Worm (Caenorhabditis elegans) whole organism, midembryonic: ENCODE measurements around the gene F46C5.1.

ENCODE experiments used
- T22C8.4 ChIP-seq: fragments of 200-800 bp; sonication (Bioruptor generic); IDR thresholded peaks from 2 replicates; pipeline ENCODE4 v1.3.6; 2022; ENCODE audit warnings: missing genetic modification characterization, missing compliant biosample characterization
- cog-1 ChIP-seq: sonication (generic microtip); optimal IDR thresholded peaks from 2 replicates; lab custom pipeline; 2016; ENCODE audit warnings: missing genetic modification characterization, missing compliant biosample characterization
- flt-1 ChIP-seq: fragments of 200-800 bp; sonication (Bioruptor generic); IDR thresholded peaks from 2 replicates; pipeline ENCODE4 v1.3.6; 2022; ENCODE audit warnings: missing genetic modification characterization, missing compliant biosample characterization
- klf-2 ChIP-seq: fragments of 200-800 bp; sonication (Bioruptor generic); conservative IDR thresholded peaks from 2 replicates; pipeline ENCODE4 v1.3.6; 2022; ENCODE audit warnings: missing genetic modification reagents, missing genetic modification characterization, missing compliant biosample characterization
- med-1 ChIP-seq: sonication (generic microtip); optimal IDR thresholded peaks from 2 replicates; lab custom pipeline; 2017; ENCODE audit warnings: missing genetic modification characterization, mild to moderate bottlenecking, missing compliant biosample characterization, antibody characterized with exemption, missing genetic modification reagents; ENCODE audit not compliant: insufficient read depth
- ref-1 ChIP-seq: fragments of 200-800 bp; sonication (Bioruptor generic); conservative IDR thresholded peaks from 2 replicates; pipeline ENCODE4 v1.3.6; 2022; ENCODE audit warnings: missing genetic modification reagents, missing genetic modification characterization, missing compliant biosample characterization
- tab-1 ChIP-seq: fragments of 200-800 bp; sonication (Bioruptor generic); IDR thresholded peaks from 2 replicates; pipeline ENCODE4 v1.3.6; 2022; ENCODE audit warnings: missing genetic modification characterization, missing compliant biosample characterization
- ztf-23 ChIP-seq: fragments of 200-800 bp; sonication (Bioruptor generic); IDR thresholded peaks from 2 replicates; pipeline ENCODE4 v1.3.6; 2022; ENCODE audit warnings: missing genetic modification reagents, missing genetic modification characterization, missing compliant biosample characterization
- ztf-29 ChIP-seq: fragments of 200-800 bp; sonication (Bioruptor generic); IDR thresholded peaks from 2 replicates; pipeline ENCODE4 v1.3.6; 2022; ENCODE audit warnings: missing genetic modification reagents, missing genetic modification characterization, missing compliant biosample characterization

Gene F46C5.1

DNA sequence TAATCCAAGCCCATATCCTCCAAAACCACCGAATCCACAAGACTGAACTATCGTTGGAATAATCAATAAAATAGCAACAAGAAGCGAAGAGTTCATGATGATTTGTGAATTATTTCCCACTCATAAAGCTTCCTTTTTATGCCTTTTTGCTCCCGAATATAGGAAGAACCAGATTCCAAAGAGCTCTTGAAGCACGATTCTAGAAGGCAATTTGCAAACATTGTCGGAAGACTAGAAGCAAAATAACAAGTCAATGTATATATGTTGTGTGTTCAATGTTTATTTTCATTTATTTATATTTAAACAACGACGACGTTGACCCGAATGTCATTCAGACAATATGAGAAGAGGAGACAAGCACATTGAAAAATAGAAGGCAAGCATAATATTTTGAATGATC is 28.4 kb downstream of the F46C5.1 start, which contains the start of gene idpa-2:
TSS of gene idpa-2 (minus strand) at position 101 of the 400 bp plus-strand sequence.
- TF ChIP-seq cog-1 (tag; lab: Kevin White, UChicago), result no peak
- TF ChIP-seq ztf-23, result no peak
- TF ChIP-seq tab-1 (GFP tag; lab: Robert Waterston, UW), result no peak
- TF ChIP-seq klf-2, result no peak

DNA sequence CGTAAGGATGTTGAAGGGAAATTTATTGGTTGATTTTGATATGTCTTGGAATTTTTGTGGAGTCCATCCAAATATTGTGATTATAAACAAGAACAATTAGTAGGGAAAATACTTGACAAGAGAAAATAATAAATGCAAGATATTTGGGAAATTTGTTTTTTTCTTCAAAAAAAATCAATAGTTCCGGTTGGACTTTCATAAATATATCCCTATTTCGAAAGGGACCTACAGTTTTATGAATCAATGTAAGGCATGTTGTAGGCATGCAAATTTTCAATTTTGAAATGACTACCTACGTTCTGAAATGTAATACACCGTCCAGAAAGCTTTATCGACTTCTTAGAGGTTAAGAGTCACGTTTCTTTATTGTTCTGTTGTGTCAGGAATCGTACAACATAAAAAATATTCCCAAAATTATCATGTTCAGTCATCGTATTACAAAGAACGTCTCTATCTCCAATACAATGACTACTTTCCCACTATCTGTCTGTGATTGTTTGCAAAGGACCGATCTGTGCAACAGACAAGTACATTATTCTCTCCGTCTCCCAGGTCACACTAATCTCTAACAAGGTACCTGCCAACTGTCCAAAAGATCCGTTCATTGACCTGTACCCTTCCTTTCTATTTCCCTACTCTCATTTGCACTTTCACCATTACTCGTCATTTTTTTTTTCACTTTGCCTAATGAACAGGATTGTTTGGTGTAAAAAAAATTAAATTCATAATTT is 31.0 kb downstream of the F46C5.1 start, which contains the start of gene F07H5.13:
TSS of gene F07H5.13 (plus strand) at position 730 of the 731 bp plus-strand sequence.
- TF ChIP-seq ref-1 (GFP tag; lab: Robert Waterston, UW) (no peak), ztf-23 (0 out of 2 replicates have a peak, but pooled peaks have one; percentile 41), T22C8.4 (GFP tag; lab: Robert Waterston, UW) (no peak), flt-1 (GFP tag; lab: Robert Waterston, UW) (0 out of 2 replicates have a peak, but pooled peaks have one; percentile 56), tab-1 (GFP tag; lab: Robert Waterston, UW) (no peak)

DNA sequence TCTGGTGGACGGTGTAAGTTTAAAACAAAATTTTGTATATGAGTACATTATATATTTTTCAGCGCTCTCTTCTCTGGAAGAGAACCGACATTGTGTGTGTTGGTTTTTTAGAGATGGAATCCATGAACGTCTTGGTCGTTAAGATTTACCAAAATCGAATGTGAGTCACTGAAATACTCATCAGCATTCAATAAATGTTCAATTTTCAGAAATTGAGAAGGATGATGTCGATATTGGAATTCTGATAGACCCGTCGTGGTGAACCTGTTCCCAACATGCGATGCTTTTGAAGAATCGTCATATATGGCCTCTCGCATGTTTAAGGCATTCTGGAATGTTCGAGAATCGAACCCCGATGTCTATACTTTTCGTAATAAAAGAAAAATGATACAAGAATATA is 32.2 kb downstream of the F46C5.1 start:
- TF ChIP-seq med-1 (GFP tag; lab: Kevin White, UChicago) (no peak), cog-1 (tag; lab: Kevin White, UChicago) (no peak), T22C8.4 (GFP tag; lab: Robert Waterston, UW) (no peak), ztf-23 (no peak), klf-2 (no peak), tab-1 (GFP tag; lab: Robert Waterston, UW) (no peak), flt-1 (GFP tag; lab: Robert Waterston, UW) (no peak), ref-1 (GFP tag; lab: Robert Waterston, UW) (no peak), ztf-29 (no peak)

DNA sequence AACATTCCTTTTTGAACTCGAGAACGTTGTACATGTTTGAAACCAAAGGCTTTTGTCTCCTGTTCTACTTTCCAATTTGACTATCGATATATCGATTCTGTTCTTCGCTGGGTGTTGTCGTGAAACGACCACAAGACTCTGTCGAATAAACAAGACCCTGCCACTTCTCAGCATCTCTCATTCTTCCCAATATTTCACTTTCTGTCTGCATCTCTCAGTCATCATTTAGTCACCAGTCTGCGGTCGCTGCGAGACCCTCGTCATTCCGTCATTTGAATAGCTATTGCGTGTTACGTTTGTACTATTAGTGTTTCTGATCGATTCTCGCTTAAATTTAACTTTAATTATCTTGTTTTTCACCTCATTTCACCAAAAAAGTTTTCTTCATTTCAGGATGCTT is 33.6 kb downstream of the F46C5.1 start:
- TF ChIP-seq flt-1 (GFP tag; lab: Robert Waterston, UW) (peak; percentile 58; the same call in 1 of the 2 replicates), ref-1 (GFP tag; lab: Robert Waterston, UW) (no peak), med-1 (GFP tag; lab: Kevin White, UChicago) (no peak), ztf-29 (no peak), klf-2 (no peak), tab-1 (GFP tag; lab: Robert Waterston, UW) (no peak), ztf-23 (no peak), cog-1 (tag; lab: Kevin White, UChicago) (peak; percentile 95), T22C8.4 (GFP tag; lab: Robert Waterston, UW) (peak; percentile 90)

DNA sequence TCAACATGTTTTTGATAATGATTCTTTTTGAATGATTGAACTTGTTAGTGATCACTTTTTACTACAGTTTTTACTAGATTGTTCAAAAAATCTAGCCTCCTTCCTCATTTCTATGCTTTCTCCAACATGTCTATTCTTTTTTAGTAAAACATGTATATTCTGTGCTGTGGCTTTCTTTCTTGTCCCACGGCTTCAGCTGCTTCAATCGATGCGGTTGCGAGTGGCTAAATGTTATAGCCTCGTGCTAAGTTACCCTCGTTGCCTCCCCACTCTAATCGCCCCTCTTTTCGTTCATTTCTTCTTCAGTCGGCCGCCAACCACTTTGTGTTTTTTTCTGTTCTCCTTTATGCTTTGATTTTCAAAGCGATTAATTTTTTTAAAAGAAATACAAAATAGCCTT is 35.1 kb downstream of the F46C5.1 start:
- TF ChIP-seq tab-1 (GFP tag; lab: Robert Waterston, UW) (no peak), ref-1 (GFP tag; lab: Robert Waterston, UW) (no peak), klf-2 (no peak), ztf-29 (no peak), med-1 (GFP tag; lab: Kevin White, UChicago) (no peak), T22C8.4 (GFP tag; lab: Robert Waterston, UW) (no peak), ztf-23 (no peak), cog-1 (tag; lab: Kevin White, UChicago) (no peak), flt-1 (GFP tag; lab: Robert Waterston, UW) (no peak)

DNA sequence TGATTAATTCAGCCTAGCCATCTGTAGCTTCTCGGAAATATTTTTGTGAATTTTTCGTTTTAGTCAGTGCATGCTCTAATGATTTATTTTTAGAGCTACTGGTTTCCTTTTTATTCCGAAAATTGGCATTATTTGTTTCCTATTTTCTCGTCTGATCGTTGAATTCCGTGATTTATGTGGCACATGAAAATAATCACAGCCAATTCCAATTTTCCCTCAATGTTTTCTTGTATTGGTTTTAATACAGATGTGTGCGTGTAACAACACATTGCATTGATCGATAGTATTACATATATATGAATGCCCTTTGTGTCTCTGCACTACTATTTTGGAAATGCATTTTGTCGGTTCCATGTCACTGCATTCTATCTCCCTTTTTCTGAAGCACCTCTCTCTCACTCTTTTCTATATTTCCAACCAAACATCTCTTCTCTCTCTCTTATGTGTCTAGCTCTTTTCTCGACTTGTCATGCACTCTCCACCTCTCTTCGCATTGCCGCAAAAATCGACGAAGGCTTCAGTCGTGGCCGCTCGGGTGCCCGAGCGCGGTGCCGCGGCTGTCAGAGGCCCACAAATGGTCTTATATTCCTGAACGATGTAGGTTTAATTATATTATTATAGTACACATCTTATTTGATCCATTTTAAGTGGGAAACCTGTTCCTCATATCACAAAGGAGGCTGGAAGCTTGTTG is 36.6 kb downstream of the F46C5.1 start:
- TF ChIP-seq ztf-23 (0 out of 2 replicates have a peak, but pooled peaks have one; percentile 46), tab-1 (GFP tag; lab: Robert Waterston, UW) (0 out of 2 replicates have a peak, but pooled peaks have one; percentile 11), ref-1 (GFP tag; lab: Robert Waterston, UW) (no peak)

DNA sequence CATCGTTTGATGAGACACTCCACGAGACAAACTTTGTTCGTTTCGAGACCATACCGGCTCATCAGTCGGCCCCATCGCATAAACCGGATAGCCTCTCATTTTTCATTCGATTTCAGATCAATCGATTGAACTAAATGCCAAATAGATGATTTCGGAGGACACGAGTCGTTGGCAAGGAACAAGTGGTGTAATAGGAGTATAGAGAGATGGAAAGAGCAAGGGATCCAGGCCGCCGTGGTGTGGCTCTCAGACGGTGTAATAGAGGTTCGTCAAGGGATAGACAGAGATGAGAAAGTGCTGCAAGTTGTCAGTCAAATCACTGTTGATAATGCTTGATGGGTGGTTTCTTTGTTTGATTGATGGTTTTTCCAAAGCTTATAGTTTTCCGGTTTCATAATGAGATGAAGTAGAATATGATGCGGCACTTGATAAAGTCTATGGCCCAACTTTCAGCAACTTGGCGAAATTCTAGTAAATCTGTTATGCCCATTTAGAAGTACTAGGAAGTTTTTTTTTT is 37.5 kb downstream of the F46C5.1 start, which contains the start of gene sgn-1:
TSS of gene sgn-1 (minus strand) at position 220 of the 517 bp plus-strand sequence.
- TF ChIP-seq klf-2 (no peak), ztf-29 (no peak), flt-1 (GFP tag; lab: Robert Waterston, UW) (no peak), med-1 (GFP tag; lab: Kevin White, UChicago) (no peak), cog-1 (tag; lab: Kevin White, UChicago) (no peak), ref-1 (GFP tag; lab: Robert Waterston, UW) (no peak), tab-1 (GFP tag; lab: Robert Waterston, UW) (no peak)

DNA sequence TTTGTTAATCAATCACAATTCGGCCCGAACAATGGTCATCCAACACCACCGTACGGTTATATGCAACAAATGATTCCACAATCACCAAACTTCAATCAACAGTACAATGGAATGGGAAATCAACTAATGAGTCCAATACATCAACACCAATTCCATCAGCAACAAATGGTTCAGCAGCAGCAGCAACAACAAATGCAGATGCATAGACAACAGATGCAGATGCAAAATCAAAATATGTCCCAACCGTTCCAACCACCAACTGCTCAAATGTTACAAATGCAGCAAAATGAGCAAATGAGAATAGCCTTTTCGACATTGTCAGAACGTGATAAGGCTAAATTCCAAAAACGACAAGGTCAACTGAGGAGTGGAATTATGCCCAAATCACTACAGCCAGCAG is 44.5 kb downstream of the F46C5.1 start:
- TF ChIP-seq klf-2 (no peak), tab-1 (GFP tag; lab: Robert Waterston, UW) (no peak), ztf-23 (no peak), ref-1 (GFP tag; lab: Robert Waterston, UW) (no peak), cog-1 (tag; lab: Kevin White, UChicago) (no peak), flt-1 (GFP tag; lab: Robert Waterston, UW) (no peak), ztf-29 (no peak), T22C8.4 (GFP tag; lab: Robert Waterston, UW) (no peak), med-1 (GFP tag; lab: Kevin White, UChicago) (no peak)

DNA sequence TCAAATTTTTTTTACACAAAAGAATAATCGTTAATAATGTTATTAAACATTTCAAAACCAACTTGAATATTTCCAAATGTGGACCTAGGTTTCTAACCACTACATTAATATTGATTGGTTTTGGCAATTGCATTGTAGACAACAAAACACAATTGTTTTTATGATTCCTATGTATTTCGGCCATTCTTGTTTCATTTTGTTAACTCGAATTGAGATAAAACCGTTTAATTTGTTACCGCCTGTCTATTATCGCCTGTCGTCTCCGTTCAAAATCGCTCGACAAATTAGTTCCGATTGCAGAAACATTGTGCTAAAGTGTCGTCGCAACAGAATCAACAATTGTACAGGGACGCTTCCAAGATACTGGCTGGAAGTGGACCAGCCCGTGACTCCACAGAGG is 50.3 kb downstream of the F46C5.1 start, which contains the start of gene let-19:
TSS of gene let-19 (plus strand) at position 301 of the 400 bp plus-strand sequence.
- TF ChIP-seq ztf-23, result no peak
- TF ChIP-seq ref-1 (GFP tag; lab: Robert Waterston, UW), result no peak
- no peak for TF ChIP-seq klf-2
- no peak for TF ChIP-seq cog-1 (tag; lab: Kevin White, UChicago)
